Fruit fly (Drosophila melanogaster): Measurements from ENCODE around the gene TwdlY.

Gene TwdlY

dm6 chrX:16697882-16698571 lies 36.7 kb upstream of the TwdlY start:
- TF ChIP-seq hb (GFP tag; IDR thresholded peaks at IDR 0.05; ENCODE audit: partially characterized antibody) (no peak), CG8281 (tag; optimal IDR thresholded peaks at IDR 0.05) (peak; percentile 97)

- TF ChIP-seq ssp (GFP tag; IDR thresholded peaks at IDR 0.05): no peak
- no peak for TF ChIP-seq CG14667 (GFP tag; IDR thresholded peaks at IDR 0.05)
- TF ChIP-seq nerfin-1 (tag; optimal IDR thresholded peaks at IDR 0.05): no peak
- TF ChIP-seq sima (GFP tag; optimal IDR thresholded peaks at IDR 0.05): no peak
- no peak for TF ChIP-seq CG5180 (GFP tag; optimal IDR thresholded peaks at IDR 0.05)
- TF ChIP-seq Doc2 (GFP tag; IDR thresholded peaks at IDR 0.05): no peak
- TF ChIP-seq CG4820 (GFP tag; optimal IDR thresholded peaks at IDR 0.05): no peak
- TF ChIP-seq CG8944 (GFP tag; optimal IDR thresholded peaks at IDR 0.05): no peak
- TF ChIP-seq CG43689 (GFP tag; IDR thresholded peaks at IDR 0.05): no peak
These were observed 34.7 kb upstream of the TwdlY start, which contains the start of gene CG9676 for dm6 chrX:16700070-16700469. CG9676 (minus strand) TSS chrX:16700170.

dm6 chrX:16701941-16702340 lies 32.8 kb upstream of the TwdlY start, which contains the start of gene sphe:
sphe (minus strand) TSS chrX:16701972.
- TF ChIP-seq ac (GFP tag; optimal IDR thresholded peaks at IDR 0.05) (no peak), sug (tag; optimal IDR thresholded peaks at IDR 0.05) (peak; percentile 9), exex (tag; optimal IDR thresholded peaks at IDR 0.05) (peak; percentile 61), H2.0 (GFP tag; IDR thresholded peaks at IDR 0.05) (no peak), grn (GFP tag; optimal IDR thresholded peaks at IDR 0.05) (peak; percentile 35), GATAe (GFP tag; conservative IDR thresholded peaks at IDR 0.05) (peak; percentile 46)

- peak; percentile 64 for TF ChIP-seq GATAe (GFP tag; conservative IDR thresholded peaks at IDR 0.05)
- TF ChIP-seq Med (GFP tag): peak; percentile 6
- peak; percentile 12 for TF ChIP-seq CG10543 (GFP tag; optimal IDR thresholded peaks at IDR 0.05)
- peak; percentile 62 for TF ChIP-seq cwo (GFP tag; optimal IDR thresholded peaks at IDR 0.05)
- peak; percentile 50 for TF ChIP-seq grn (GFP tag; optimal IDR thresholded peaks at IDR 0.05)
- TF ChIP-seq CG12391 (tag; optimal IDR thresholded peaks at IDR 0.05): no peak
- TF ChIP-seq CG6813 (GFP tag; optimal IDR thresholded peaks at IDR 0.05): peak; percentile 4
- TF ChIP-seq exex (tag; optimal IDR thresholded peaks at IDR 0.05): peak; percentile 68
- peak; percentile 5 for TF ChIP-seq mirr (GFP tag; optimal IDR thresholded peaks at IDR 0.05)
- TF ChIP-seq Deaf1 (tag; optimal IDR thresholded peaks at IDR 0.05): no peak
- TF ChIP-seq sug (tag; optimal IDR thresholded peaks at IDR 0.05): peak; percentile 51
These were observed 31.0 kb upstream of the TwdlY start, which contains the start of the genes CG9673 and CG4653 for dm6 chrX:16703747-16704146. CG9673 (minus strand) TSS chrX:16703884. CG4653 (plus strand) TSS chrX:16704081.

- no peak for TF ChIP-seq CkIIα-i1 (GFP tag; IDR thresholded peaks at IDR 0.05)
- TF ChIP-seq CG9932 (GFP tag; IDR thresholded peaks at IDR 0.05): no peak
- TF ChIP-seq eyg (GFP tag; optimal IDR thresholded peaks at IDR 0.05): no peak
- TF ChIP-seq GATAe (GFP tag; conservative IDR thresholded peaks at IDR 0.05): peak; percentile 39; the same call in 1 of the 2 replicates
- TF ChIP-seq da (GFP tag; optimal IDR thresholded peaks at IDR 0.05): no peak
- no peak for TF ChIP-seq Mrtf (GFP tag; IDR thresholded peaks at IDR 0.05)
- TF ChIP-seq Tbp (GFP tag; optimal IDR thresholded peaks at IDR 0.05): no peak
- no peak for TF ChIP-seq gcm (GFP tag; optimal IDR thresholded peaks at IDR 0.05)
- TF ChIP-seq grn (GFP tag; optimal IDR thresholded peaks at IDR 0.05): peak; percentile 57
- no peak for TF ChIP-seq odd (GFP tag; optimal IDR thresholded peaks at IDR 0.05)
- TF ChIP-seq C15 (GFP tag; IDR thresholded peaks at IDR 0.05): no peak
- TF ChIP-seq chm (GFP tag; IDR thresholded peaks at IDR 0.05): no peak
- TF ChIP-seq CG31388 (GFP tag; optimal IDR thresholded peaks at IDR 0.05): no peak
- TF ChIP-seq CG15696 (tag; optimal IDR thresholded peaks at IDR 0.05): no peak
- TF ChIP-seq stwl (tag; optimal IDR thresholded peaks at IDR 0.05): no peak
- no peak for TF ChIP-seq Sry-β (GFP tag; optimal IDR thresholded peaks at IDR 0.05)
- no peak for TF ChIP-seq CG12299 (tag; optimal IDR thresholded peaks at IDR 0.05)
- TF ChIP-seq sug (tag; optimal IDR thresholded peaks at IDR 0.05): peak; percentile 80
These were observed 28.0 kb upstream of the TwdlY start, which contains the start of gene CG9672 for dm6 chrX:16706774-16707173. CG9672 (minus strand) TSS chrX:16706874.

All from whole organism, embryonic.